Worm (Caenorhabditis elegans): ENCODE results near the gene clec-6.

DNA sequence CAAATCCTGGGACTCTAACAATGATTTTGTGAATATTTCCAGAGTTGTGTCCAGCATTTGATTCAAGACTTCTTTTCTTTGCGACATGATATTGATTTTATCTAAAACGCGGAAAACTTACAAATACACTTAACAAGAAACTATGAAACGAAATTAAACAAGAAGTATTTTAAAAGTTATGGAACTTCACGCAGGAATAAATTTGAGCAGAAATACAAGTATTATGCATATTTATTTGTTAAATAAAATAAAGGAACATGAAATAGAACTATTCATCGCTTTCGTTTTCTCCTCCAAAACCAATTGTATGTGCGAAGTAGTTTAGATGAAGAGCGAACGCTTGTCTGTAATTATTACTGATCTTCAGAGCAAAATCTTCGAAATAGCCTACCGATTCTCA lies 16.5 kb upstream of the clec-6 start, which contains the start of gene kbp-2:
- TF ChIP-seq elt-3 (tag; optimal IDR thresholded peaks at IDR 0.05), result no peak
- no peak for TF ChIP-seq nhr-76 (tag; optimal IDR thresholded peaks at IDR 0.05)
- TF ChIP-seq skn-1 (tag; optimal IDR thresholded peaks at IDR 0.05), result no peak
- no peak for TF ChIP-seq ztf-11 (tag; optimal IDR thresholded peaks at IDR 0.05)
- TF ChIP-seq elt-2 (tag; optimal IDR thresholded peaks at IDR 0.05), result no peak

All from whole organism, L3 larva.